Worm (Caenorhabditis elegans) whole organism, early embryonic: ENCODE measurements around the gene zipt-3.
A peak's percentile ranks its signal among the peaks of the same experiment; 100 is the strongest.

Experiments used
- B0310.2 ChIP-seq: sonication (generic microtip); optimal IDR thresholded peaks from 2 replicates; lab custom pipeline; 2016; ENCODE audit warnings: mild to moderate bottlenecking, missing genetic modification characterization, missing compliant biosample characterization
- F13C5.2 ChIP-seq: sonication (generic microtip); optimal IDR thresholded peaks from 2 replicates; lab custom pipeline; 2017; ENCODE audit warnings: mild to moderate bottlenecking, missing genetic modification characterization, inconsistent platforms, missing compliant biosample characterization
- aly-1 ChIP-seq: sonication (generic microtip); optimal IDR thresholded peaks from 2 replicates; lab custom pipeline; 2016; ENCODE audit warnings: missing genetic modification characterization, missing compliant biosample characterization
- ama-1 ChIP-seq: fragments of 150-350 bp; optimal IDR thresholded peaks from 2 replicates; lab custom pipeline; 2014
- ceh-13 ChIP-seq: fragments of 200-800 bp; sonication (Bioruptor generic); optimal IDR thresholded peaks from 2 replicates; lab custom pipeline; 2018; ENCODE audit warnings: mild to moderate bottlenecking, missing genetic modification characterization, missing compliant biosample characterization
- ceh-36 ChIP-seq: sonication (generic microtip); optimal IDR thresholded peaks from 2 replicates; lab custom pipeline; 2016; ENCODE audit warnings: missing genetic modification characterization, inconsistent platforms, missing compliant biosample characterization
- ets-7 ChIP-seq: sonication (generic microtip); optimal IDR thresholded peaks from 2 replicates; lab custom pipeline; 2016; ENCODE audit warnings: missing genotype, missing genetic modification characterization, missing compliant biosample characterization
- flt-1 ChIP-seq: fragments of 200-800 bp; sonication (Bioruptor generic); IDR thresholded peaks from 2 replicates; pipeline ENCODE4 v1.3.6; 2022; ENCODE audit warnings: missing genetic modification characterization, missing compliant biosample characterization
- hmbx-1 ChIP-seq: sonication (generic microtip); optimal IDR thresholded peaks from 2 replicates; lab custom pipeline; 2016; ENCODE audit warnings: mild to moderate bottlenecking, missing genetic modification characterization, missing compliant biosample characterization
- hmg-4 ChIP-seq: fragments of 200-800 bp; sonication (Bioruptor generic); optimal IDR thresholded peaks from 2 replicates; lab custom pipeline; 2018; ENCODE audit warnings: mild to moderate bottlenecking, missing genetic modification characterization, missing compliant biosample characterization
- hnd-1 ChIP-seq: sonication (generic microtip); optimal IDR thresholded peaks from 2 replicates; lab custom pipeline; 2016; ENCODE audit warnings: missing genetic modification characterization, missing compliant biosample characterization
- pes-1 ChIP-seq: fragments of 200-800 bp; sonication (Bioruptor generic); IDR thresholded peaks from 2 replicates; pipeline ENCODE4 v1.3.6; 2022; ENCODE audit warnings: missing genetic modification reagents, missing genetic modification characterization, missing compliant biosample characterization
- scrt-1 ChIP-seq: fragments of 200-800 bp; sonication (Bioruptor generic); IDR thresholded peaks from 2 replicates; pipeline ENCODE4 v1.3.6; 2022; ENCODE audit warnings: missing genetic modification characterization, missing compliant biosample characterization
- sea-1 ChIP-seq: fragments of 200-800 bp; sonication (Bioruptor generic); conservative IDR thresholded peaks from 2 replicates; pipeline ENCODE4 v1.3.6; 2022; ENCODE audit warnings: missing genetic modification characterization, missing compliant biosample characterization
- tbx-11 ChIP-seq: fragments of 200-800 bp; sonication (Bioruptor generic); IDR thresholded peaks from 2 replicates; pipeline ENCODE4 v1.3.6; 2022; ENCODE audit warnings: missing genetic modification characterization, missing compliant biosample characterization
- tra-4 ChIP-seq: sonication (generic microtip); optimal IDR thresholded peaks from 2 replicates; lab custom pipeline; 2017; ENCODE audit warnings: missing genetic modification characterization, missing compliant biosample characterization

The zipt-3 gene

DNA sequence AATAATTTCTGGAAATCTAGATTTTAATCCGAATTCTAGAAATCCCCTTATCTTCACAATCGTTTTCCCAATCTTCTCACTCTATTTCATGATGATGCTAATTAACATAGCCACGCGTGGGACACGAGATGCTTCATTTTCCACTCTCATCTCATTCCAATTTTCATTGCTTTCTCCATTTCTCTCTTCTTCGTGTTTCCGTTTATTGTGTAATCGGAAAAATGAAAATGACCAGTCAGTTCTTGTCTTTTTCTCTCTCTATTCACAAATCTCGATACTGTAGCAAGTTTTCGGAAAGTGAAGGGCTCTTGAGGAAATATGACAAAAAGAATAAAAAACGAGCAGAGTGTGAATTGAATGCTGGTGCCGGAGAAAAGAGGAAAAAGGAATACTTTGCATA lies 13.5 kb upstream of the zipt-3 start:
- TF ChIP-seq sea-1 (GFP tag; lab: Robert Waterston, UW): no peak
- no peak for TF ChIP-seq hmg-4
- TF ChIP-seq hmbx-1 (tag; lab: Kevin White, UChicago): no peak
- no peak for TF ChIP-seq ama-1 (lab: Kevin White, UChicago)
- no peak for TF ChIP-seq pes-1 (GFP tag; lab: Robert Waterston, UW)
- no peak for TF ChIP-seq ceh-36 (tag; lab: Kevin White, UChicago)
- TF ChIP-seq tbx-11 (GFP tag; lab: Robert Waterston, UW): no peak
- TF ChIP-seq ceh-13 (GFP tag; lab: Kevin White, UChicago): no peak
- no peak for TF ChIP-seq scrt-1 (GFP tag; lab: Robert Waterston, UW)
- TF ChIP-seq ets-7 (tag; lab: Kevin White, UChicago): no peak
- TF ChIP-seq flt-1 (GFP tag; lab: Robert Waterston, UW): no peak
- no peak for TF ChIP-seq aly-1 (tag; lab: Kevin White, UChicago)
- TF ChIP-seq tra-4 (tag; lab: Kevin White, UChicago): no peak
- TF ChIP-seq hnd-1 (tag; lab: Kevin White, UChicago): no peak

DNA sequence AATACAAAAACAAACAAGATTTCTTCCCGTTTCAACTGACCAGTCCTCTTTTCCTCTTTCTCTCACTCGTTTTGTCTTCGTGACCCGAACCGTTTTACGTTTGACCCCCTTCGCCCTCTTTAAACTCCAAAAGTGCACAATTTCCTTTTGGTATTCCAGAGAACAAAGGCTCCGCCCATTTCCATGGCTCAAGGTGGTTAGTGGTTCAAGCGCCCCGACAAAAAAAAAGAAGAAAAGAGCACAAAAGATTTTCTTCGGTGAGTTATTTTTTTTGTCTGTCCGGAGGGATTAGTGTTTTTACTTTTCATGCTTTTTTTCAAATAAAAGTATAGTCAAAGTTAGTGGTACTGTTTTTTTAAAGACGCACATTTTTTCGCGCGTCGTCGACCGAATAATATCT lies 10.4 kb upstream of the zipt-3 start, which contains the start of gene osta-2:
Gene osta-2, plus strand, starts transcription at position 160 of the 400 bp plus-strand sequence.
- TF ChIP-seq ceh-36 (tag; lab: Kevin White, UChicago) (no peak), scrt-1 (GFP tag; lab: Robert Waterston, UW) (no peak), pes-1 (GFP tag; lab: Robert Waterston, UW) (no peak), hmg-4 (no peak), ama-1 (lab: Kevin White, UChicago) (no peak), flt-1 (GFP tag; lab: Robert Waterston, UW) (no peak), tra-4 (tag; lab: Kevin White, UChicago) (no peak), ets-7 (tag; lab: Kevin White, UChicago) (no peak), ceh-13 (GFP tag; lab: Kevin White, UChicago) (no peak), hnd-1 (tag; lab: Kevin White, UChicago) (no peak), tbx-11 (GFP tag; lab: Robert Waterston, UW) (no peak)

DNA sequence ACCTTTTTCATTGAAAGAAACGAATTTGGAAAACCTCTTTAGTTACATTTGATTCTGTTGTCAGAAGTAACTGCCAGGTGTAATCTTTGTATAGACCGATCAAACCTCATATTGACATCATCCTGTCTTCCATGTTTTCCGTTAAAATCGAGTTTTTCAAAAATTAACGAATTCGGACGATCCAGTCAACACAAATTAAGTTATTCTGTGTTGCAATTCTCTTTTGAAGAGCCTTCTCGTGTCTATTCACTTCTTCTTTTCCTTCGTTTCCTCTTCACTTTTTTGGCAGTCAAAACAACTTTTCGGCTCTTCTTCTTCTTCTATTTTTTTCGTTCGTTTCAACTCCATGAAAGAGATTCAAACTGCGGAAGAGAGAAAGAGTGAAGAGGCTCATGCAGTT lies 9.8 kb upstream of the zipt-3 start:
- TF ChIP-seq pes-1 (GFP tag; lab: Robert Waterston, UW) (no peak), F13C5.2 (tag; lab: Kevin White, UChicago) (no peak), scrt-1 (GFP tag; lab: Robert Waterston, UW) (no peak), ets-7 (tag; lab: Kevin White, UChicago) (no peak)

DNA sequence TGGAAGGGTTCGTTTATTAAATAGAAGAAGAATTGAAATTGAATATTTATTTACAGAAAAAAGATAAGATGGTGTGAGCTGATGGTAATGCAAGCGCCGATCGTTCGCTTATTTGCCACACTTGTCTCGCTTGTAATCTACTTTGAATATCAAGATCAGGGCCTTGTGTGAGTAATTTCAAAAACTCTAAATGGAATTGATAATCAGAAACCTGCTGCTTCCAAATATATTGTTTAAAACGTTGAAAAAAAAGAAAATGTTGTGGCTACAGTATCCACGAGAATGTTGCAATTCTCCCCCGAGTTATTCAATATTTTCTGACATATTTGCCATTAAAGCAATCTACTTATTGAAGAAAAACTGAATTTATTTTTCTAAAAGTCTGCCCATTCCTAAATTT lies 7.1 kb upstream of the zipt-3 start:
- TF ChIP-seq scrt-1 (GFP tag; lab: Robert Waterston, UW) (no peak), ama-1 (lab: Kevin White, UChicago) (no peak), sea-1 (GFP tag; lab: Robert Waterston, UW) (no peak), F13C5.2 (tag; lab: Kevin White, UChicago) (no peak), ceh-36 (tag; lab: Kevin White, UChicago) (no peak), ets-7 (tag; lab: Kevin White, UChicago) (no peak), aly-1 (tag; lab: Kevin White, UChicago) (no peak), flt-1 (GFP tag; lab: Robert Waterston, UW) (no peak)

DNA sequence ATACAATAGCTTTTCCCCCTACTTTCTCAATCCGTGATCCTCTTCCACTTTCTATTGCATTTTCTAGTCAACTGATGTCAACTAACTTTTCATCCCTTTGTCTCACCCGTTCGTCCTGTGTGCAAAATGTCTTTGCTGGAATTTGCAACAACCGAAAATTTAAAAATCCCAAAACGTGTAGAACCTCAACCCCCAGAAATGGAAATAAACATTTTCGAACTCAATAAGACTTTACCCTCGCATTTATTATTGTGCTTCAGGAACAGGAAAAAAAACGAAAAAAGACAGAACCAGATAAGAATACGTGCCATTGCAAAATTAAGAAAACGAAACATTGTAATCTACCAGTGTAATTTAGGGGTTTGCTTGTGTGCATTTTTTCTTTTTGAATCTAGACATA lies 5.8 kb upstream of the zipt-3 start:
- TF ChIP-seq ama-1 (lab: Kevin White, UChicago) (peak; percentile 28), pes-1 (GFP tag; lab: Robert Waterston, UW) (no peak)

DNA sequence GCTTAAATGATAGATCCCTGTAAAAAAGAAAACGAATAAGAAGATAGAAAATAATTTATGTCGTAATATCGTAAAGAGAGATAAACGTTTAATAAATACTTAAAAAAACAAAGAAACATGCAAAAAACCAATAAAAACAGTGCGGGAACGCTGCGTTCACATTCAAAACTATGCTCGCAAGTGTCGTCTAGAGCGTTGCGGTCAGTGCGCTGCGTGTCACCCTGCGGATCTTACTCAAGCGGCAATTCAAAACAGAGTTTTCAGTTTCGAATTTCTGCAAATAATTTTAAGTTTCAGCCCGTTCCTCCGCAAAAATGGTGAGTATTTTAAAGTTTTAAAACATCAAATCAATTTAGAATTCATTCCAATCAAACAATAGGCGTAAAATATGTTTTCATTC lies 3.1 kb upstream of the zipt-3 start, which contains the start of the genes tiar-1 and lelo-4:
Gene tiar-1, minus strand, starts transcription at position 17 of the 400 bp plus-strand sequence.
Gene lelo-4, plus strand, starts transcription at position 118 of the 400 bp plus-strand sequence.
- TF ChIP-seq aly-1 (tag; lab: Kevin White, UChicago) (no peak), ets-7 (tag; lab: Kevin White, UChicago) (no peak), tra-4 (tag; lab: Kevin White, UChicago) (no peak), hmbx-1 (tag; lab: Kevin White, UChicago) (no peak), ceh-13 (GFP tag; lab: Kevin White, UChicago) (no peak), pes-1 (GFP tag; lab: Robert Waterston, UW) (no peak), F13C5.2 (tag; lab: Kevin White, UChicago) (peak; percentile 29), hmg-4 (peak; percentile 7), hnd-1 (tag; lab: Kevin White, UChicago) (no peak)

DNA sequence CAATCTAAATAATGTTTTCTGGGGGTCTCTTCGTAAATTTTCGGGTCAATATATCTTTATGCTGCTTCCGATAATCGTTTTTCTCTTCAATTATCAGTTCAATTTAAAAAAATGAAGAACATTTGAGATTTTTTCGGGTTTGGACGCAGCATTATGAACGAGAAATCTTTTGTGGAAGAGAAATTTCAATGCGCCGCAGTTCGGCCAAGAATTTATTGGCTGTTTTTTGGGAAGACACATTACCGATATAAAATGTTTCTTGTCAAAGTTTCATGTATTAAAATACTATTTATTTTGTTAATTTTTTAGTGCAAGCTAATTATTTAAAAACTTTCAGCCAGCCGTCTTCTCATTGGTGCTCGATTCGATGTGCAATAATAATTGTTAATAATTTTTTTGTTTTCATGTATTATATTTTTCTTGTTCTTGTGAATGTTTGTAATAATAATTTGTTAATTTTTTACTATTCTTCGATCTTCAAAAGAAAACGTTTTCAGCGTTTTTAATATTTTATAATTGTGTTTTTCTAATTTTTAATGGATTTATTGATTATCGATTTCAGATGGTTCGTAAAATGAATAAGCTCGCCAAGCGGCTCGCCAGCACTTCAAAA lies 2.1 kb upstream of the zipt-3 start, which contains the start of the genes C18A3.10 and C18A3.3:
Gene C18A3.10, minus strand, starts transcription at position 101 of the 613 bp plus-strand sequence.
Gene C18A3.3, plus strand, starts transcription at position 563 of the 613 bp plus-strand sequence.
- TF ChIP-seq B0310.2 (tag; lab: Kevin White, UChicago) (no peak), flt-1 (GFP tag; lab: Robert Waterston, UW) (no peak), scrt-1 (GFP tag; lab: Robert Waterston, UW) (no peak), ceh-13 (GFP tag; lab: Kevin White, UChicago) (no peak), F13C5.2 (tag; lab: Kevin White, UChicago) (no peak), ceh-36 (tag; lab: Kevin White, UChicago) (no peak), ets-7 (tag; lab: Kevin White, UChicago) (no peak), ama-1 (lab: Kevin White, UChicago) (no peak), tra-4 (tag; lab: Kevin White, UChicago) (no peak), hmbx-1 (tag; lab: Kevin White, UChicago) (no peak), pes-1 (GFP tag; lab: Robert Waterston, UW) (no peak)

DNA sequence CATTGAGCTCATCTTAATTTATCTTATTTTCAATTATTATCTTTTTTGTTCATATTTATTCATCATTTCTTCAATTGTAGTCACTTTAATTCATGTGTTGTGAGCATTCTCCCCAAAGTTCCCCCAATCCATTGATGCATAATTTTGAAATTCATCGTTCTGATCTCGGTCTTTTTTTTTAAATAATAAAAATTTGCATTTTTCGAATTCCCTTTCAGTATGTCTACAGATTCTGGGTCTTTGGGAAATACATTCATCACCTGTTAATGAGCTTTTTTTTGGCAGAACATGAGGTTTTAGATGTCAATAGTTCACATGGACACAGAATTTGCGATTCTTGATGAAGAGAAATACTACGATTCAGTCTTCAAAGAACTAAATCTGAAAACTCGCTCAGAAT lies 1.9 kb downstream of the zipt-3 start, which contains the start of gene damt-1:
Gene damt-1, plus strand, starts transcription at position 301 of the 400 bp plus-strand sequence.
- TF ChIP-seq tra-4 (tag; lab: Kevin White, UChicago) (no peak), scrt-1 (GFP tag; lab: Robert Waterston, UW) (no peak), ceh-36 (tag; lab: Kevin White, UChicago) (no peak)
